Worm (Caenorhabditis elegans): ENCODE results near the gene str-150.

The str-150 gene

DNA sequence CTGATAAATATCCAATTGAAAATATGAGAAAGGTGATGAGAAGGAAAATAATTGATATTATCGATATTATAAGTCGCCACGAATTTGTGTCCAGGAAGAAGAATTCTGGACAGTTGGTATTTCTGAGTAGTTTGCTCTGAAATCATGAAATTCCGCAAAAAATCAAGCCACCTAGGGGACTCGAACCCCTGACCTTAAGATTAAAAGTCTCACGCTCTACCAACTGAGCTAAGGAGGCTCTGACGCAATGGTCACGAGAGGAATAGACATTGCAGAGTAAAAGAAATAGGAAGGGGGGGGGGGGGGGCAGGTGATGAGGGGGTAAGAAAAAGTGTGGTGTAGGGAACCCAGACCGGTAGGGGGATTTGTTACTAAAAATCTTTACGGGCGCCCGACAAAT is 38.8 kb downstream of the str-150 start:
- TF ChIP-seq F13C5.2 (tag; optimal IDR thresholded peaks at IDR 0.05) (peak; percentile 35), ets-7 (tag; optimal IDR thresholded peaks at IDR 0.05) (no peak), ceh-36 (tag; optimal IDR thresholded peaks at IDR 0.05) (peak; percentile 75), sea-1 (GFP tag; conservative IDR thresholded peaks at IDR 0.05) (peak; percentile 65; the same call in 1 of the 2 replicates), ama-1 (optimal IDR thresholded peaks at IDR 0.05) (no peak), B0310.2 (tag; optimal IDR thresholded peaks at IDR 0.05) (peak; percentile 8), tbx-11 (GFP tag; IDR thresholded peaks at IDR 0.05) (peak; percentile 75), pes-1 (GFP tag; IDR thresholded peaks at IDR 0.05) (peak; percentile 84), ceh-13 (GFP tag; optimal IDR thresholded peaks at IDR 0.05) (peak; percentile 51), aly-1 (tag; optimal IDR thresholded peaks at IDR 0.05) (peak; percentile 20), hnd-1 (tag; optimal IDR thresholded peaks at IDR 0.05) (no peak), hmbx-1 (tag; optimal IDR thresholded peaks at IDR 0.05) (no peak), hmg-4 (GFP tag; optimal IDR thresholded peaks at IDR 0.05) (no peak), tbx-37 (GFP tag; conservative IDR thresholded peaks at IDR 0.05) (peak; percentile 56), flt-1 (GFP tag; IDR thresholded peaks at IDR 0.05) (peak; percentile 79), scrt-1 (GFP tag; IDR thresholded peaks at IDR 0.05) (0 out of 2 replicates have a peak, but pooled peaks have one; percentile 58), tra-4 (tag; optimal IDR thresholded peaks at IDR 0.05) (no peak)

DNA sequence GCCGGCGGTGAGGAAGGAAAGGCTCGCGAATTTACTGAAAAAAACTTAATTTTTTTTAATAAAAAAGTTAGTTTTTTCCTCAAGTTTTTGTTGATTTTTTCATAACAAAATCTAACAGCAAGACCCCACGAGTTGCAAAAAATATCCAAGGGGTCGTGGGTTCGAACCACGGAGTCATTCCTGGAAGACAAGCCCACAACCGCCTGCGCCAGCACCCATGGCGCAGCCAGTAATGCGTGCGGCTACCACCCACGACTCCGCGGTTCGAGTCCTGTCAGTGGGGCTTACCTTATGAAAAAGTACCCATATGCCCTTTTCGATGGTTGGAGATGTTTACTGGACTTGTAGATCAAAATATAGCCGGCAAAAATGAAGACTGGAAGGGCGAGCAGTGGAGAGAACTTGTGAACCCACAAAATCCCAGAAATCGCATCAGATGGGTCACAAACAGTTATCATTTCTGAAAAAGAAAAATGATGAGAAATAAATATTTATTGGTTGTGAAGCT is 39.7 kb downstream of the str-150 start, which contains the start of gene Y70C5A.2:
TSS of gene Y70C5A.2 (minus strand) at position 458 of the 508 bp plus-strand sequence.
- no peak for TF ChIP-seq tbx-37 (GFP tag; conservative IDR thresholded peaks at IDR 0.05)
- no peak for TF ChIP-seq hmbx-1 (tag; optimal IDR thresholded peaks at IDR 0.05)
- TF ChIP-seq sea-1 (GFP tag; conservative IDR thresholded peaks at IDR 0.05): no peak
- no peak for TF ChIP-seq F13C5.2 (tag; optimal IDR thresholded peaks at IDR 0.05)
- no peak for TF ChIP-seq hmg-4 (GFP tag; optimal IDR thresholded peaks at IDR 0.05)
- TF ChIP-seq B0310.2 (tag; optimal IDR thresholded peaks at IDR 0.05): no peak
- TF ChIP-seq ceh-13 (GFP tag; optimal IDR thresholded peaks at IDR 0.05): no peak
- TF ChIP-seq ama-1 (optimal IDR thresholded peaks at IDR 0.05): no peak
- TF ChIP-seq scrt-1 (GFP tag; IDR thresholded peaks at IDR 0.05): no peak
- TF ChIP-seq tbx-11 (GFP tag; IDR thresholded peaks at IDR 0.05): no peak
- TF ChIP-seq hnd-1 (tag; optimal IDR thresholded peaks at IDR 0.05): no peak
- no peak for TF ChIP-seq pes-1 (GFP tag; IDR thresholded peaks at IDR 0.05)
- no peak for TF ChIP-seq flt-1 (GFP tag; IDR thresholded peaks at IDR 0.05)
- TF ChIP-seq aly-1 (tag; optimal IDR thresholded peaks at IDR 0.05): no peak

DNA sequence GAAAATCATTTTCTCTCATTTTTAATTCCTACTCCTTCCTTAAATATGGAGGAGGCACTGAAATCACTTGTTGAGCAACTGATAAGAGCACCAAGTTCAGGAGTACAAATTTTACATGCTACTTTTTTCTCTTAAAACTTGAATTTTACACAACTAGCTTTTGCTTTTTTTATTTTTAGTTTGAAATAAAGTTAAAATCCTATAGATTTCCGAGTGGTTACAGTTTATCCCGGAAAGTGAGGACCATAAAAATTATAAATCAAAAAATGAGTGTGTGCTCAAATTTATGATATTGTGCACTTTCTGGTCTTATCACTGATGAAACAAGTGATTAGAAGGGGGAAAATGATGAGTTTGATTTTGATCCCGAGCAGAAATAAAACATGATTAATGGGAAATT is 44.9 kb downstream of the str-150 start, which contains the start of gene oac-53:
TSS of gene oac-53 (minus strand) at position 9 of the 400 bp plus-strand sequence.
- TF ChIP-seq pes-1 (GFP tag; IDR thresholded peaks at IDR 0.05) (no peak), F13C5.2 (tag; optimal IDR thresholded peaks at IDR 0.05) (no peak), tra-4 (tag; optimal IDR thresholded peaks at IDR 0.05) (no peak), B0310.2 (tag; optimal IDR thresholded peaks at IDR 0.05) (no peak), sea-1 (GFP tag; conservative IDR thresholded peaks at IDR 0.05) (no peak), ceh-13 (GFP tag; optimal IDR thresholded peaks at IDR 0.05) (no peak), hnd-1 (tag; optimal IDR thresholded peaks at IDR 0.05) (no peak), scrt-1 (GFP tag; IDR thresholded peaks at IDR 0.05) (no peak), hmbx-1 (tag; optimal IDR thresholded peaks at IDR 0.05) (no peak), aly-1 (tag; optimal IDR thresholded peaks at IDR 0.05) (no peak), ama-1 (optimal IDR thresholded peaks at IDR 0.05) (no peak), flt-1 (GFP tag; IDR thresholded peaks at IDR 0.05) (no peak), hmg-4 (GFP tag; optimal IDR thresholded peaks at IDR 0.05) (no peak)

DNA sequence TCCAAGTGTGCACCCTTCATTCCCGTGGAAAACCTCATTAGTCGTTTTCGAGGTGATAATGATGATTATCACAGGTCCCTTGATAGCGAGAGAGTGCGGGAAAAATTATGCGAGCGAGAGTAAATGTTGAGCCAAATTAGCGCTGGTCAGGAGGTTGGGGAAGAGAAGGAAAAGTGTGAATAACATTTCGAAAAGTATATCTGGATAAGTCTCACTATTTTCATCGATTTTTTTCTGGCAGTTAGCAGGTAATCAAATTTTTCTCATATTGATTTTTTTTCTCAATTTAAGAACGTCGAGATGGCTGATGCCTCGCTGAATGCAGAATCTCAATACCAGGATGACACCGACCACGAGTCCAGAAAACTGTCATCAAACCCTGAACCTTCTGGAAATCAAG is 45.9 kb downstream of the str-150 start, which contains the start of gene W06G6.2:
TSS of gene W06G6.2 (plus strand) at position 301 of the 400 bp plus-strand sequence.
- no peak for TF ChIP-seq hmg-4 (GFP tag; optimal IDR thresholded peaks at IDR 0.05)
- no peak for TF ChIP-seq F13C5.2 (tag; optimal IDR thresholded peaks at IDR 0.05)
- TF ChIP-seq aly-1 (tag; optimal IDR thresholded peaks at IDR 0.05): no peak

DNA sequence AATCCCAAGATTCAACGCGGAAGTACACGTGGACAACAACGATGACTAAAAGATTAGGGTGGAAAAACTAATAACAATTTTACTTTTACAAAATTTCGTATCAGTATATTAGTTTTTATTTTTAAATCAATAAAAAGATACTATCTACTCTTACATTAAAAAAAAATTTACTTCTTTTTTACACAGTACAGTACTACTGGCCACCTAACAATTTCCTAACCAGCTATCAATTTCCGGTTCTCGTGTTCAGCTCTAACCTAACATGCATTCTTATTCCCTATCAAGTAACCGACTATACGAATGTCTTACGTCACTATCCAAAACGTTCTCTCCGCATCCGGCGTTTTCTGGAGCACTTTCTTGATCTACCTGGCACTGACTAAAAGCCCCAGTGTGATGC is 46.5 kb downstream of the str-150 start, which contains the start of gene srd-21:
TSS of gene srd-21 (plus strand) at position 301 of the 400 bp plus-strand sequence.
- TF ChIP-seq ama-1 (optimal IDR thresholded peaks at IDR 0.05) (no peak), hmbx-1 (tag; optimal IDR thresholded peaks at IDR 0.05) (no peak), ets-7 (tag; optimal IDR thresholded peaks at IDR 0.05) (no peak), aly-1 (tag; optimal IDR thresholded peaks at IDR 0.05) (no peak), pes-1 (GFP tag; IDR thresholded peaks at IDR 0.05) (no peak), hnd-1 (tag; optimal IDR thresholded peaks at IDR 0.05) (no peak), ceh-13 (GFP tag; optimal IDR thresholded peaks at IDR 0.05) (no peak), F13C5.2 (tag; optimal IDR thresholded peaks at IDR 0.05) (no peak), flt-1 (GFP tag; IDR thresholded peaks at IDR 0.05) (no peak), tbx-11 (GFP tag; IDR thresholded peaks at IDR 0.05) (no peak), hmg-4 (GFP tag; optimal IDR thresholded peaks at IDR 0.05) (no peak)
